Worm (Caenorhabditis elegans) whole organism, L2 larva: ENCODE data around the gene srh-220.
A peak's percentile ranks its signal among the peaks of the same experiment; 100 is the strongest.

Experiments
- C34F6.9 ChIP-seq: fragments of 150-350 bp; optimal IDR thresholded peaks from 2 replicates; lab custom pipeline; 2014; ENCODE audit warnings: missing biosample characterization, missing genetic modification characterization
- R02D3.7 ChIP-seq: fragments of 150-350 bp; optimal IDR thresholded peaks from 2 replicates; lab custom pipeline; 2014; ENCODE audit warnings: missing biosample characterization, missing genetic modification characterization
- Y55F3AM.14 ChIP-seq: fragments of 200-800 bp; sonication (Bioruptor generic); optimal IDR thresholded peaks from 2 replicates; lab custom pipeline; 2018; ENCODE audit warnings: mild to moderate bottlenecking, missing genetic modification characterization, missing compliant biosample characterization
- alr-1 ChIP-seq: fragments of 150-350 bp; optimal IDR thresholded peaks from 2 replicates; lab custom pipeline; 2014; ENCODE audit warnings: missing biosample characterization, missing genetic modification characterization
- aly-2 ChIP-seq: fragments of 150-350 bp; optimal IDR thresholded peaks from 2 replicates; lab custom pipeline; 2014; ENCODE audit warnings: missing biosample characterization, missing genetic modification characterization
- blmp-1 ChIP-seq: sonication (generic microtip); optimal IDR thresholded peaks from 2 replicates; lab custom pipeline; 2017; ENCODE audit warnings: missing genetic modification characterization, mild to moderate bottlenecking, missing compliant biosample characterization, antibody characterized with exemption, moderate library complexity; ENCODE audit not compliant: insufficient read depth
- ceh-16 ChIP-seq: fragments of 150-350 bp; optimal IDR thresholded peaks from 2 replicates; lab custom pipeline; 2014; ENCODE audit warnings: missing biosample characterization, missing genetic modification characterization
- ceh-82 ChIP-seq: fragments of 150-350 bp; optimal IDR thresholded peaks from 2 replicates; lab custom pipeline; 2014; ENCODE audit warnings: missing biosample characterization, missing genetic modification characterization
- crh-2 ChIP-seq: sonication (generic microtip); optimal IDR thresholded peaks from 2 replicates; lab custom pipeline; 2017; ENCODE audit warnings: missing biosample characterization, missing genetic modification characterization
- dmd-4 ChIP-seq: sonication (generic microtip); optimal IDR thresholded peaks from 2 replicates; lab custom pipeline; 2017; ENCODE audit warnings: missing biosample characterization, missing genetic modification characterization
- egl-27 ChIP-seq: sonication (generic microtip); optimal IDR thresholded peaks from 3 replicates; lab custom pipeline; 2017; ENCODE audit warnings: missing biosample characterization, missing genetic modification reagents, missing genetic modification characterization
- elt-1 ChIP-seq: fragments of 150-350 bp; optimal IDR thresholded peaks from 2 replicates; lab custom pipeline; 2014; ENCODE audit warnings: missing biosample characterization, missing genetic modification characterization
- elt-3 ChIP-seq: sonication (generic microtip); optimal IDR thresholded peaks from 2 replicates; lab custom pipeline; 2017; ENCODE audit warnings: missing biosample characterization, missing genetic modification characterization
- fos-1 ChIP-seq: fragments of 150-350 bp; optimal IDR thresholded peaks from 2 replicates; lab custom pipeline; 2014; ENCODE audit warnings: missing biosample characterization, missing genetic modification characterization
- gmeb-1 ChIP-seq: fragments of 150-350 bp; optimal IDR thresholded peaks from 2 replicates; lab custom pipeline; 2014; ENCODE audit warnings: missing biosample characterization, missing genetic modification characterization
- lin-11 ChIP-seq: fragments of 150-350 bp; sonication (generic microtip); optimal IDR thresholded peaks from 2 replicates; lab custom pipeline; 2014; ENCODE audit warnings: missing biosample characterization, missing genetic modification characterization, inconsistent platforms, mixed read lengths
- lin-13 ChIP-seq: fragments of 150-350 bp; optimal IDR thresholded peaks from 2 replicates; lab custom pipeline; 2014; ENCODE audit warnings: missing biosample characterization, missing genetic modification reagents, missing genetic modification characterization
- lin-39 ChIP-seq: fragments of 150-350 bp; optimal IDR thresholded peaks from 2 replicates; lab custom pipeline; 2014; ENCODE audit warnings: missing biosample characterization, missing genetic modification reagents, missing genetic modification characterization
- lsy-2 ChIP-seq, 2 experiments: fragments of 150-350 bp in 1 of 2; sonication (generic microtip) in 1 of 2; optimal IDR thresholded peaks; 2 replicates each; lab custom pipeline; 2014 to 2017; ENCODE audit warnings: missing biosample characterization in 2 of 2, missing genetic modification characterization in 2 of 2
- mbf-1 ChIP-seq: sonication (generic microtip); optimal IDR thresholded peaks from 2 replicates; lab custom pipeline; 2017; ENCODE audit warnings: missing biosample characterization, missing genetic modification characterization
- mdl-1 ChIP-seq, 2 experiments: fragments of 150-350 bp in 1 of 2; sonication (generic microtip) in 1 of 2; optimal IDR thresholded peaks; 2 replicates each; lab custom pipeline; 2017; ENCODE audit warnings: missing biosample characterization in 2 of 2, missing genetic modification characterization in 2 of 2
- nhr-10 ChIP-seq: sonication (generic microtip); optimal IDR thresholded peaks from 2 replicates; lab custom pipeline; 2017; ENCODE audit warnings: missing biosample characterization, missing genetic modification characterization
- nhr-11 ChIP-seq: fragments of 150-350 bp; optimal IDR thresholded peaks from 2 replicates; lab custom pipeline; 2014; ENCODE audit warnings: missing biosample characterization, missing genetic modification characterization
- nhr-12 ChIP-seq: fragments of 150-350 bp; optimal IDR thresholded peaks from 2 replicates; lab custom pipeline; 2014; ENCODE audit warnings: missing biosample characterization, missing genetic modification characterization
- nhr-129 ChIP-seq: fragments of 150-350 bp; optimal IDR thresholded peaks from 2 replicates; lab custom pipeline; 2014; ENCODE audit warnings: missing biosample characterization, missing genetic modification characterization
- nhr-21 ChIP-seq: fragments of 150-350 bp; optimal IDR thresholded peaks from 2 replicates; lab custom pipeline; 2014; ENCODE audit warnings: missing biosample characterization, missing genetic modification characterization
- nhr-23 ChIP-seq: fragments of 150-350 bp; optimal IDR thresholded peaks from 2 replicates; lab custom pipeline; 2014; ENCODE audit warnings: missing biosample characterization, missing genetic modification reagents, missing genetic modification characterization
- nhr-77 ChIP-seq: fragments of 150-350 bp; optimal IDR thresholded peaks from 2 replicates; lab custom pipeline; 2014; ENCODE audit warnings: missing biosample characterization, missing genetic modification characterization
- sem-4 ChIP-seq: fragments of 150-350 bp; optimal IDR thresholded peaks from 2 replicates; lab custom pipeline; 2014; ENCODE audit warnings: missing biosample characterization, missing genetic modification reagents, missing genetic modification characterization
- skn-1 ChIP-seq: sonication (generic microtip); optimal IDR thresholded peaks from 2 replicates; lab custom pipeline; 2017; ENCODE audit warnings: missing biosample characterization, missing genetic modification characterization
- sma-3 ChIP-seq: sonication (generic microtip); optimal IDR thresholded peaks from 2 replicates; lab custom pipeline; 2016; ENCODE audit warnings: missing genetic modification reagents, missing genetic modification characterization, missing compliant biosample characterization
- sma-9 ChIP-seq, 2 experiments: fragments of 150-350 bp in 1 of 2; sonication (generic microtip) in 1 of 2; optimal IDR thresholded peaks; 2 replicates each; lab custom pipeline; 2014 to 2016; ENCODE audit warnings: missing genetic modification characterization in 2 of 2, mild to moderate bottlenecking in 1 of 2, missing biosample characterization in 1 of 2, missing compliant biosample characterization in 1 of 2, missing genetic modification reagents in 1 of 2, moderate library complexity in 1 of 2
- snpc-4 ChIP-seq: fragments of 150-350 bp; optimal IDR thresholded peaks from 2 replicates; lab custom pipeline; 2014; ENCODE audit warnings: missing biosample characterization, missing genetic modification characterization
- unc-39 ChIP-seq: fragments of 150-350 bp; optimal IDR thresholded peaks from 2 replicates; lab custom pipeline; 2014; ENCODE audit warnings: missing biosample characterization, missing genetic modification characterization
- unc-55 ChIP-seq: fragments of 150-350 bp; sonication (generic microtip); optimal IDR thresholded peaks from 3 replicates; lab custom pipeline; 2014; ENCODE audit warnings: missing biosample characterization, missing genetic modification reagents, missing genetic modification characterization
- zag-1 ChIP-seq: fragments of 150-350 bp; optimal IDR thresholded peaks from 2 replicates; lab custom pipeline; 2014; ENCODE audit warnings: missing biosample characterization, missing genetic modification characterization
- ztf-1 ChIP-seq: fragments of 200-800 bp; sonication (Bioruptor generic); conservative IDR thresholded peaks from 2 replicates; pipeline ENCODE4 v1.3.6; 2022; ENCODE audit warnings: missing genetic modification characterization, missing compliant biosample characterization
- ztf-11 ChIP-seq: sonication (generic microtip); optimal IDR thresholded peaks from 2 replicates; lab custom pipeline; 2017; ENCODE audit warnings: missing biosample characterization, missing genetic modification characterization
- ztf-4 ChIP-seq: fragments of 150-350 bp; optimal IDR thresholded peaks from 2 replicates; lab custom pipeline; 2014; ENCODE audit warnings: missing biosample characterization, missing genetic modification characterization

Gene srh-220

ce11 chrIV:3994318-3994717, 16.5 kb upstream of the srh-220 start, which contains the start of gene F47C12.13:
TSS of gene F47C12.13 (minus strand) at chrIV:3994418.
- TF ChIP-seq unc-55 = no peak
- no peak for TF ChIP-seq sem-4 (tag; lab: Kevin White, UChicago)
- TF ChIP-seq snpc-4 (tag; lab: Kevin White, UChicago) = no peak
- TF ChIP-seq egl-27 (tag; lab: Kevin White, UChicago) = no peak
- TF ChIP-seq lin-11 (tag; lab: Kevin White, UChicago) = no peak
- no peak for TF ChIP-seq mbf-1 (tag; lab: Kevin White, UChicago)
- no peak for TF ChIP-seq nhr-129 (tag; lab: Kevin White, UChicago)
- no peak for TF ChIP-seq dmd-4 (tag; lab: Kevin White, UChicago)
- TF ChIP-seq nhr-23 (tag; lab: Kevin White, UChicago) = no peak
- TF ChIP-seq blmp-1 = no peak
- TF ChIP-seq mdl-1 (tag; optimal IDR thresholded peaks at IDR 0.05; lab: Kevin White, UChicago) = no peak
- TF ChIP-seq lin-39 (tag; lab: Kevin White, UChicago) = no peak
- TF ChIP-seq nhr-12 (tag; lab: Kevin White, UChicago) = no peak

- no peak for TF ChIP-seq egl-27 (tag; lab: Kevin White, UChicago)
- no peak for TF ChIP-seq skn-1
- no peak for TF ChIP-seq unc-39 (tag; lab: Kevin White, UChicago)
- TF ChIP-seq sma-9 (GFP tag; optimal IDR thresholded peaks at IDR 0.05; lab: Kevin White, UChicago) = no peak
- TF ChIP-seq sma-9 (tag; optimal IDR thresholded peaks at IDR 0.05; lab: Kevin White, UChicago) = no peak
- no peak for TF ChIP-seq elt-3
- TF ChIP-seq Y55F3AM.14 (GFP tag; lab: Kevin White, UChicago) = no peak
- no peak for TF ChIP-seq aly-2 (tag; lab: Kevin White, UChicago)
- TF ChIP-seq nhr-11 (tag; lab: Kevin White, UChicago) = no peak
- TF ChIP-seq nhr-21 (tag; lab: Kevin White, UChicago) = no peak
- TF ChIP-seq alr-1 (tag; lab: Kevin White, UChicago) = no peak
Observed at ce11 chrIV:3993292-3993691, 15.5 kb upstream of the srh-220 start, which contains the start of gene F47C12.6. TSS of gene F47C12.6 (minus strand) at chrIV:3993392.

DNA sequence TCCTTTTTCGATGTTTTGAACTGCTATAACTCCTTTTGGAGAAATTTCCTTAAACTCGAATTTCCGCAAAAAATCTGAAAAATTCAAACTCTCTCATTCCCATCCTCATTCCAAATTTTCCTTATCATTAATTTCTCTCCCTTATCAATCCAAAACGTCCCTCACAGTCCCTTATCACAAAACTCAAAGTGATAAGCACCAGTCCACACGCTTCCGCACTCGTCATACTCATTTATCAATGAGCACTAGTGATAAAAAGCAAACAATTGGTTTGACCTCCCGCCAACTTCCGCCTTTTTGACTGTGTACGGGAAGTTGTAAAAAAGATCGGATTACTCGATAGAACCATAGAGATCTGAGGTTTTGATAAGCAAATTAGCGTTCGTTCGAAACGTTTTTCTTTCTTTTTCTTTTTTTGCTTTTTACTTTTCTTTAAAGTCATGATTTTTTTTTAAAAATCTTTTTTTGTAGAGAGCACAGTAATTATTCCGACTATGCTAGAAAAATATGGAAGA, 10.9 kb upstream of the srh-220 start, which contains the start of gene clec-78:
clec-78 (plus strand) TSS at position 465 of the 515 bp plus-strand sequence.
- TF ChIP-seq ceh-82 (tag; lab: Kevin White, UChicago) = no peak
- TF ChIP-seq lin-39 (tag; lab: Kevin White, UChicago) = no peak
- TF ChIP-seq lin-13 = no peak
- TF ChIP-seq R02D3.7 (tag; lab: Kevin White, UChicago) = no peak
- no peak for TF ChIP-seq elt-3
- TF ChIP-seq blmp-1 = no peak
- peak; percentile 45 for TF ChIP-seq egl-27 (tag; lab: Kevin White, UChicago)
- TF ChIP-seq fos-1 (tag; lab: Kevin White, UChicago) = peak; percentile 100
- TF ChIP-seq unc-39 (tag; lab: Kevin White, UChicago) = no peak
- TF ChIP-seq sem-4 (tag; lab: Kevin White, UChicago) = no peak
- TF ChIP-seq nhr-129 (tag; lab: Kevin White, UChicago) = no peak
- peak; percentile 65 for TF ChIP-seq sma-9 (GFP tag; optimal IDR thresholded peaks at IDR 0.05; lab: Kevin White, UChicago)
- no peak for TF ChIP-seq sma-9 (tag; optimal IDR thresholded peaks at IDR 0.05; lab: Kevin White, UChicago)
- TF ChIP-seq skn-1 = no peak
- TF ChIP-seq alr-1 (tag; lab: Kevin White, UChicago) = no peak
- TF ChIP-seq ztf-11 (tag; lab: Kevin White, UChicago) = no peak
- no peak for TF ChIP-seq lin-11 (tag; lab: Kevin White, UChicago)
- TF ChIP-seq crh-2 = no peak
- TF ChIP-seq nhr-10 (tag; lab: Kevin White, UChicago) = no peak
- peak; percentile 62 for TF ChIP-seq gmeb-1 (tag; lab: Kevin White, UChicago)
- no peak for TF ChIP-seq nhr-77
- TF ChIP-seq zag-1 = no peak
- TF ChIP-seq, all 48 proteins: peak for 4

- TF ChIP-seq nhr-10 (tag; lab: Kevin White, UChicago) (no peak), unc-55 (no peak), ceh-16 (tag; lab: Kevin White, UChicago) (no peak), R02D3.7 (tag; lab: Kevin White, UChicago) (no peak), lin-11 (tag; lab: Kevin White, UChicago) (no peak), fos-1 (tag; lab: Kevin White, UChicago) (no peak), nhr-77 (no peak), zag-1 (no peak), nhr-129 (tag; lab: Kevin White, UChicago) (no peak), ztf-4 (tag; lab: Kevin White, UChicago) (no peak), sma-3 (GFP tag; lab: Kevin White, UChicago) (no peak), elt-1 (tag; lab: Kevin White, UChicago) (no peak), lin-39 (tag; lab: Kevin White, UChicago) (no peak), crh-2 (no peak), elt-3 (no peak), ztf-1 (GFP tag; lab: Robert Waterston, UW) (no peak), C34F6.9 (tag; lab: Kevin White, UChicago) (no peak), lsy-2 (tag; optimal IDR thresholded peaks at IDR 0.05; lab: Kevin White, UChicago) (no peak), nhr-12 (tag; lab: Kevin White, UChicago) (no peak)
Observed at ce11 chrIV:3988132-3988531, 10.3 kb upstream of the srh-220 start.
